Worm (Caenorhabditis elegans) whole organism, young adult: ENCODE results near the gene nsy-1.

Source experiments
- B0261.1 ChIP-seq: sonication (generic microtip); optimal IDR thresholded peaks from 2 replicates; lab custom pipeline; 2016; ENCODE audit warnings: mild to moderate bottlenecking, missing genetic modification characterization, moderate library complexity, missing compliant biosample characterization
- atf-7 ChIP-seq: sonication (generic microtip); optimal IDR thresholded peaks from 2 replicates; lab custom pipeline; 2017; ENCODE audit warnings: mild to moderate bottlenecking, missing genetic modification characterization, missing compliant biosample characterization
- attf-3 ChIP-seq: fragments of 200-800 bp; sonication (Bioruptor generic); conservative IDR thresholded peaks from 2 replicates; pipeline ENCODE4 v1.3.6; 2022; ENCODE audit warnings: missing genetic modification reagents, missing genetic modification characterization, missing compliant biosample characterization
- attf-5 ChIP-seq: fragments of 200-800 bp; sonication (Bioruptor generic); optimal IDR thresholded peaks from 2 replicates; lab custom pipeline; 2018; ENCODE audit warnings: mild to moderate bottlenecking, missing genetic modification characterization, missing compliant biosample characterization
- bed-1 ChIP-seq: fragments of 200-800 bp; sonication (Bioruptor generic); IDR thresholded peaks from 2 replicates; pipeline ENCODE4 v1.3.6; 2022; ENCODE audit warnings: missing genetic modification reagents, missing genetic modification characterization, missing compliant biosample characterization
- cebp-1 ChIP-seq, 2 experiments: fragments of 200-800 bp in 1 of 2; sonication (Bioruptor generic) in 1 of 2; sonication (generic microtip) in 1 of 2; IDR thresholded peaks in 1 of 2; optimal IDR thresholded peaks in 1 of 2; 2 replicates each; pipeline versions ENCODE4 v1.3.6 to Lab custom; 2017 to 2022; ENCODE audit warnings: missing compliant biosample characterization in 2 of 2, missing genetic modification characterization in 2 of 2, mild to moderate bottlenecking in 1 of 2, missing genetic modification reagents in 1 of 2, moderate library complexity in 1 of 2
- ceh-40 ChIP-seq: fragments of 200-800 bp; sonication (Bioruptor generic); IDR thresholded peaks from 2 replicates; pipeline ENCODE4 v1.3.6; 2022; ENCODE audit warnings: missing genetic modification characterization, missing compliant biosample characterization
- egrh-3 ChIP-seq: fragments of 200-800 bp; sonication (Bioruptor generic); IDR thresholded peaks from 2 replicates; pipeline ENCODE4 v1.3.6; 2022; ENCODE audit warnings: missing genetic modification reagents, missing genetic modification characterization, missing compliant biosample characterization
- hmg-1.2 ChIP-seq: fragments of 200-800 bp; sonication (Bioruptor generic); IDR thresholded peaks from 2 replicates; pipeline ENCODE4 v1.3.6; 2022; ENCODE audit warnings: missing genetic modification reagents, missing genetic modification characterization, missing compliant biosample characterization
- lin-26 ChIP-seq: fragments of 200-800 bp; sonication (Bioruptor generic); IDR thresholded peaks from 2 replicates; pipeline ENCODE4 v1.3.6; 2022; ENCODE audit warnings: missing genetic modification reagents, missing genetic modification characterization, missing compliant biosample characterization
- lin-35 ChIP-seq, 3 experiments: fragments of 150-350 bp in 2 of 3; sonication (generic microtip) in 1 of 3; optimal IDR thresholded peaks; 2 replicates each; lab custom pipeline; 2014 to 2018; ENCODE audit warnings: missing biosample characterization in 3 of 3, missing genetic modification characterization in 3 of 3, missing genetic modification reagents in 3 of 3
- nfya-2 ChIP-seq: fragments of 200-800 bp; sonication (Bioruptor generic); IDR thresholded peaks from 2 replicates; pipeline ENCODE4 v1.3.6; 2022; ENCODE audit warnings: missing genetic modification reagents, missing genetic modification characterization, missing compliant biosample characterization
- sptf-2 ChIP-seq: fragments of 200-800 bp; sonication (Bioruptor generic); optimal IDR thresholded peaks from 2 replicates; lab custom pipeline; 2018; ENCODE audit warnings: mild to moderate bottlenecking, missing genetic modification characterization, missing compliant biosample characterization

DNA sequence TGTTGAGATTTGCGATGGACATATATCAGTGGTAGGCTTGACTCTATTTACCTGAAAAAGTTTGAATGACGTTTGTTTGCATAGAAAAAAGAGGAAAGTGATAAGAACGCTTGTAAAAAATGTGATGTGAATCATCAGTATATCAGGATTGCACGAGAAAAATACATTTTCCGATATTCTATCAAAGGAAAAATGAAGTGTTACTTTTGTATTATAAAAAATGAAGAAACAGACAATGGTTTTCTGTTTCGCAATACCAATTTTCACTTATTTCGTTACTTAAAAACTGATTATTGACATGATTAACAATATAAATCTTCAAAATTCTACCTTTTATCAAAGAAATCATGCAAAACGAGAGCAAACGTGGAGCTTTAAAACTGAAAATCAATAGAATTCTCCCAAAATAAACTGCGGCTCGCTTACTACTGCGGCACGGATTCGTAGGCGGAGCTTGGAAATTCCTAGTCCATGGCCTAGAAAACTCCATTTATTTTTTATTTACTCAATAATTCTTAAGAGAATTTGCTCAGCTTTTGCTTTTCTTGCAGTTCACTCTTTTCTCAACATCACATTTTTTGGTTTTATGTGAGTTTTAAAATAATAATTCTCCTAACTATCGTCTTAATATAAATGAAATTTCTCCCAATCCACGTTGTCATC lies 28.9 kb upstream of the nsy-1 start, which contains the start of the genes eif-1 and vps-24:
- TF ChIP-seq attf-3 (GFP tag; lab: Robert Waterston, UW) (no peak), egrh-3 (GFP tag; lab: Robert Waterston, UW) (no peak), lin-26 (GFP tag; lab: Robert Waterston, UW) (no peak), attf-5 (GFP tag; lab: Kevin White, UChicago) (peak; percentile 75), B0261.1 (tag; lab: Kevin White, UChicago) (no peak), lin-35 (GFP tag; optimal IDR thresholded peaks at IDR 0.05; lab: Kevin White, UChicago) (no peak), hmg-1.2 (GFP tag; lab: Robert Waterston, UW) (no peak), ceh-40 (GFP tag; lab: Robert Waterston, UW) (no peak), cebp-1 (GFP tag; IDR thresholded peaks at IDR 0.05; lab: Robert Waterston, UW) (no peak), cebp-1 (tag; optimal IDR thresholded peaks at IDR 0.05; lab: Kevin White, UChicago) (peak; percentile 45), bed-1 (GFP tag; lab: Robert Waterston, UW) (no peak), atf-7 (no peak), sptf-2 (no peak), nfya-2 (GFP tag; lab: Robert Waterston, UW) (no peak)
